Worm (Caenorhabditis elegans): ENCODE data around the gene lbp-1.
A peak's percentile ranks its signal among the peaks of the same experiment; 100 is the strongest.

The lbp-1 gene

ce11 chrX:3270806-3271205, 11.9 kb downstream of the lbp-1 start, which contains the start of gene sul-1:
Gene sul-1, minus strand, starts transcription at chrX:3270906.
- TF ChIP-seq nhr-71 (tag; optimal IDR thresholded peaks at IDR 0.05) (no peak), egl-13 (tag; optimal IDR thresholded peaks at IDR 0.05) (no peak), rnt-1 (tag; optimal IDR thresholded peaks at IDR 0.05) (peak; percentile 17), sox-4 (tag; optimal IDR thresholded peaks at IDR 0.05) (no peak)

DNA sequence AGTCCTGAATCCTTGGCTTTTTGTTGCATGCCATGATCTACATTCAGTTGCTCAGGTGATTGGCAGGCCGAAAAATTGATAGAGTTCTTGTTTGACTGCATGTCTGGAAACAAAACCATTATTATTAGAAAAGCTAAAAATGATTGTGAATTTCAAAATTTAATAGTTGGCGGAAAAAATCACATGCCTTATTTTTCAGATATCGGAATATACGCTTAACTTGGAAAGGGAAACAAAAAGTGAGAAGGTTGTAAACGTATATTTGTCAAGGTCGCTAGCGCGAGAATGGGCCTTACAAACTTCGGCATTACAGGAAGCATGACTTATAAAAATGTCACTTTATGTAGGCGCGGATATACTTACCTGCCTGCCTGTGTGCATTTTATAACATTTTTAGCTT, 12.7 kb downstream of the lbp-1 start, which contains the start of gene K09C4.9:
Gene K09C4.9, minus strand, starts transcription at position 101 of the 400 bp plus-strand sequence.
- TF ChIP-seq unc-62 (GFP tag; optimal IDR thresholded peaks at IDR 0.05) (no peak), nhr-12 (tag; optimal IDR thresholded peaks at IDR 0.05) (no peak), mef-2 (tag; optimal IDR thresholded peaks at IDR 0.05) (no peak), unc-86 (tag; optimal IDR thresholded peaks at IDR 0.05) (no peak), nhr-85 (tag) (no peak)

ce11 chrX:3272580-3272979, 13.6 kb downstream of the lbp-1 start, which contains the start of gene K09C4.7:
Gene K09C4.7, plus strand, starts transcription at chrX:3272880.
- TF ChIP-seq ceh-63 (GFP tag; optimal IDR thresholded peaks at IDR 0.05) (no peak), mab-9 (GFP tag; IDR thresholded peaks at IDR 0.05) (no peak), nhr-47 (tag; optimal IDR thresholded peaks at IDR 0.05) (no peak), ceh-90 (tag; optimal IDR thresholded peaks at IDR 0.05) (no peak), nhr-84 (tag; optimal IDR thresholded peaks at IDR 0.05) (no peak), vab-15 (tag; optimal IDR thresholded peaks at IDR 0.05) (no peak), swsn-7 (tag; optimal IDR thresholded peaks at IDR 0.05) (no peak), pag-3 (tag; optimal IDR thresholded peaks at IDR 0.05; ENCODE audit: borderline replicate concordance, insufficient read depth) (no peak), mef-2 (tag; optimal IDR thresholded peaks at IDR 0.05) (no peak), nhr-90 (tag; optimal IDR thresholded peaks at IDR 0.05; ENCODE audit: poor library complexity) (no peak), grh-1 (GFP tag; IDR thresholded peaks at IDR 0.05) (no peak), nhr-237 (tag; optimal IDR thresholded peaks at IDR 0.05) (no peak), unc-130 (tag; optimal IDR thresholded peaks at IDR 0.05) (no peak), efl-3 (GFP tag; optimal IDR thresholded peaks at IDR 0.05) (no peak), xbp-1 (tag; optimal IDR thresholded peaks at IDR 0.05) (no peak)

ce11 chrX:3280130-3280529, 21.2 kb downstream of the lbp-1 start, which contains the start of gene K09C4.10:
Gene K09C4.10, minus strand, starts transcription at chrX:3280230.
- TF ChIP-seq ceh-90 (tag; optimal IDR thresholded peaks at IDR 0.05) (no peak), egl-13 (tag; optimal IDR thresholded peaks at IDR 0.05) (no peak), nhr-76 (tag; optimal IDR thresholded peaks at IDR 0.05) (no peak), dpl-1 (GFP tag; optimal IDR thresholded peaks at IDR 0.05) (no peak)

- TF ChIP-seq unc-62 (GFP tag; optimal IDR thresholded peaks at IDR 0.05) (no peak), elt-2 (tag; optimal IDR thresholded peaks at IDR 0.05) (peak; percentile 26)
Observed at ce11 chrX:3282306-3282705, 23.4 kb downstream of the lbp-1 start, which contains the start of gene K09C4.5. Gene K09C4.5, plus strand, starts transcription at chrX:3282631.

DNA sequence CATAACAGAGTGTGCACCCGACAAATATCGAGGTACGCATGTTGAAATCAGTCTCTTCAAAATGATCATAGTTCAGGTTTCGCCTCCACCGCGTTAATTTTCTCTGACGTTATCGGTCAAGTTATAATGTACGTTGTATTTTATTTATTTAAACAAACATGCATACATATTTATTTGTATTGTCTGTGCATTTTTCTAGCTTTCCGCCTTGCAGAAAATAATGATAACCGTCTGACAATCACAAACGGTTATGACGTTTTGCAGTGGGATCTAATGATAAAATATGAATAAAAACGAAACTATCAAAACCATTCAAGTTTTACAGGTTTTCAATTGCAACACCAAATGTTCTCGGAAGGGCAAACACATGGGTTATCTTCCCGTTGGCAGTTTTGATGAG, 24.2 kb downstream of the lbp-1 start:
- no peak for TF ChIP-seq lsy-2 (tag; optimal IDR thresholded peaks at IDR 0.05)
- TF ChIP-seq elt-2 (tag; optimal IDR thresholded peaks at IDR 0.05), result peak; percentile 67
- no peak for TF ChIP-seq ceh-90 (tag; optimal IDR thresholded peaks at IDR 0.05)
- no peak for TF ChIP-seq hpl-2 (GFP tag; optimal IDR thresholded peaks at IDR 0.05)
- peak; percentile 10 for TF ChIP-seq nhr-71 (tag; optimal IDR thresholded peaks at IDR 0.05)

- TF ChIP-seq fos-1 (tag; optimal IDR thresholded peaks at IDR 0.05), result no peak
- TF ChIP-seq ztf-11 (tag; optimal IDR thresholded peaks at IDR 0.05), result no peak
- no peak for TF ChIP-seq mep-1 (tag; optimal IDR thresholded peaks at IDR 0.05)
- no peak for TF ChIP-seq blmp-1 (tag; optimal IDR thresholded peaks at IDR 0.05)
- TF ChIP-seq ztf-4 (tag; optimal IDR thresholded peaks at IDR 0.05), result no peak
- no peak for TF ChIP-seq lsy-2 (tag; optimal IDR thresholded peaks at IDR 0.05)
- no peak for TF ChIP-seq nhr-47 (tag; optimal IDR thresholded peaks at IDR 0.05)
- TF ChIP-seq zag-1 (tag; optimal IDR thresholded peaks at IDR 0.05), result no peak
- TF ChIP-seq ces-1 (GFP tag; optimal IDR thresholded peaks at IDR 0.05), result no peak
- TF ChIP-seq nhr-77 (tag; optimal IDR thresholded peaks at IDR 0.05), result no peak
- TF ChIP-seq efl-3 (GFP tag; optimal IDR thresholded peaks at IDR 0.05), result no peak
- TF ChIP-seq unc-98 (GFP tag; IDR thresholded peaks at IDR 0.05), result no peak
- TF ChIP-seq lin-15B (tag; optimal IDR thresholded peaks at IDR 0.05), result no peak
- TF ChIP-seq hlh-17 (GFP tag; optimal IDR thresholded peaks at IDR 0.05; ENCODE audit: borderline replicate concordance), result no peak
- no peak for TF ChIP-seq ceh-63 (GFP tag; optimal IDR thresholded peaks at IDR 0.05)
- TF ChIP-seq ama-1 (optimal IDR thresholded peaks at IDR 0.05), result no peak
- TF ChIP-seq skn-1 (tag; optimal IDR thresholded peaks at IDR 0.05), result no peak
- TF ChIP-seq snu-23 (GFP tag; optimal IDR thresholded peaks at IDR 0.05), result no peak
Observed at ce11 chrX:3284967-3285366, 26.0 kb downstream of the lbp-1 start.

Measured in whole organism, L1 larva.